Worm (Caenorhabditis elegans) whole organism, L4/young adult: Measurements from ENCODE around the gene srh-276.

Experiments
- W03F9.2 ChIP-seq: fragments of 150-350 bp; optimal IDR thresholded peaks from 2 replicates; lab custom pipeline; 2014; ENCODE audit warnings: missing biosample characterization, missing genetic modification characterization
- dao-5 ChIP-seq: sonication (generic microtip); optimal IDR thresholded peaks from 2 replicates; lab custom pipeline; 2016; ENCODE audit warnings: missing genotype, missing genetic modification characterization, moderate library complexity, missing compliant biosample characterization
- him-1 ChIP-seq: sonication (generic microtip); optimal IDR thresholded peaks from 2 replicates; lab custom pipeline; 2016; ENCODE audit warnings: missing genotype, missing genetic modification reagents, missing genetic modification characterization, missing compliant biosample characterization

DNA sequence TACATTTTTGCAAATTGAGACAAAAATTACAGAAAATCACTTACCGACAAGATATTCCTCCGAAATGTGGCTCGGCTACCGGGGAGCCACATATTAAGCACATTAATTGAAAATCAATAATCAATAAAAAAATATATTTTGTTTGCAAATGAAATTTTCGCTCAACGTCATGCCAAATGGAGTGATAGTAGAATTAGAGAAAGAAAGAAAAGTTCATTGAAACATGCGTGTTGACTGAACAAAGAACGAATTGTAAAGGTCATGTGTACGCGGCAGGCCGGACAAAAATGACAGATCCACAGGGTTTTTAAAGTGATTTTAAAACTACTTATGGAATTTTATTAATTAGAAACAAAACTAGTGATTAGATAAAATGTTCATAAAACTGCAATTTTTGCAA, 45.6 kb upstream of the srh-276 start:
- TF ChIP-seq him-1 (tag; lab: Kevin White, UChicago) (no peak), dao-5 (no peak), W03F9.2 (tag; lab: Kevin White, UChicago) (no peak)
